Fruit fly (Drosophila melanogaster) whole organism, wandering third instar larva: ENCODE measurements around the gene CG4783.

Source experiments
- Abd-B ChIP-seq: fragments of >200 bp; optimal IDR thresholded peaks from 2 replicates; lab custom pipeline; 2017; ENCODE audit warnings: missing biosample characterization, missing genetic modification characterization
- CG32264 ChIP-seq: fragments of 200-800 bp; sonication (Bioruptor generic); optimal IDR thresholded peaks from 2 replicates; lab custom pipeline; 2016; ENCODE audit warnings: missing biosample characterization, missing genetic modification characterization
- CG9705 ChIP-seq: fragments of 200-800 bp; sonication (Bioruptor generic); optimal IDR thresholded peaks from 2 replicates; lab custom pipeline; 2018; ENCODE audit warnings: missing biosample characterization, mild to moderate bottlenecking, missing genetic modification characterization
- CrebA ChIP-seq: fragments of 200-800 bp; sonication (Bioruptor generic); optimal IDR thresholded peaks from 2 replicates; lab custom pipeline; 2016; ENCODE audit warnings: missing biosample characterization, mild to moderate bottlenecking, missing genetic modification characterization, borderline replicate concordance
- Dfd ChIP-seq: fragments of >200 bp; optimal IDR thresholded peaks from 2 replicates; lab custom pipeline; 2017; ENCODE audit warnings: missing biosample characterization, missing genetic modification characterization
- Dif ChIP-seq: fragments of 200-275, 200-300 bp; sonication (Bioruptor generic); optimal IDR thresholded peaks from 2 replicates; lab custom pipeline; 2018; ENCODE audit warnings: missing biosample characterization, missing genetic modification characterization; ENCODE audit not compliant: partially characterized antibody
- GATAd ChIP-seq: sonication (Bioruptor generic); optimal IDR thresholded peaks from 2 replicates; lab custom pipeline; 2016; ENCODE audit warnings: missing biosample characterization, missing genetic modification characterization
- HLH106 ChIP-seq: fragments of 200-800 bp; optimal IDR thresholded peaks from 3 replicates; lab custom pipeline; 2019; ENCODE audit warnings: missing biosample characterization, mild to moderate bottlenecking, missing genetic modification characterization, moderate library complexity
- Hnf4 ChIP-seq: fragments of 200-800 bp; sonication (Bioruptor generic); optimal IDR thresholded peaks from 2 replicates; lab custom pipeline; 2016; ENCODE audit warnings: missing biosample characterization, mild to moderate bottlenecking, missing genetic modification characterization
- Hr78 ChIP-seq: fragments of >200 bp; optimal IDR thresholded peaks from 2 replicates; lab custom pipeline; 2017; ENCODE audit warnings: missing biosample characterization, missing genetic modification characterization
- Hr83 ChIP-seq: fragments of 200-300 bp; sonication (Bioruptor generic); optimal IDR thresholded peaks from 2 replicates; lab custom pipeline; 2016; ENCODE audit warnings: missing biosample characterization, mild to moderate bottlenecking, missing genetic modification characterization, moderate library complexity; ENCODE audit not compliant: poor library complexity, severe bottlenecking
- Jra ChIP-seq: sonication (Bioruptor generic); optimal IDR thresholded peaks from 2 replicates; lab custom pipeline; 2016; ENCODE audit warnings: missing biosample characterization, missing genetic modification characterization
- Mio ChIP-seq: sonication (Bioruptor generic); optimal IDR thresholded peaks from 2 replicates; lab custom pipeline; 2016; ENCODE audit warnings: missing biosample characterization, missing genetic modification characterization
- Myc ChIP-seq: fragments of >200 bp; optimal IDR thresholded peaks from 2 replicates; lab custom pipeline; 2017
- N ChIP-seq: fragments of >200 bp; optimal IDR thresholded peaks from 2 replicates; lab custom pipeline; 2018; ENCODE audit warnings: missing biosample characterization, missing external identifiers, missing genetic modification characterization
- OdsH ChIP-seq: fragments of 200-800 bp; sonication (Bioruptor generic); optimal IDR thresholded peaks from 2 replicates; lab custom pipeline; 2016; ENCODE audit warnings: missing biosample characterization, mild to moderate bottlenecking, missing genetic modification characterization
- Rel ChIP-seq, 2 experiments: fragments of 200-800 bp; sonication (Bioruptor generic) in 1 of 2; optimal IDR thresholded peaks; 2 replicates in 1 of 2; 3 replicates in 1 of 2; lab custom pipeline; 2016 to 2019; ENCODE audit warnings: mild to moderate bottlenecking in 2 of 2, missing biosample characterization in 2 of 2, missing genetic modification characterization in 2 of 2, moderate library complexity in 1 of 2
- Sp1 ChIP-seq: fragments of 200-800 bp; sonication (Bioruptor generic); optimal IDR thresholded peaks from 3 replicates; lab custom pipeline; 2019; ENCODE audit warnings: missing biosample characterization, mild to moderate bottlenecking, missing genetic modification characterization, moderate library complexity
- Vsx2 ChIP-seq: fragments of 200-300, 225-300 bp; sonication (Bioruptor generic); optimal IDR thresholded peaks from 2 replicates; lab custom pipeline; 2018; ENCODE audit warnings: missing biosample characterization, missing genetic modification characterization; ENCODE audit not compliant: partially characterized antibody
- br ChIP-seq: fragments of 200-800 bp; sonication (Bioruptor generic); optimal IDR thresholded peaks from 2 replicates; lab custom pipeline; 2016; ENCODE audit warnings: missing biosample characterization, missing genetic modification characterization
- brk ChIP-seq: fragments of 200-800 bp; sonication (Bioruptor generic); optimal IDR thresholded peaks from 2 replicates; lab custom pipeline; 2016; ENCODE audit warnings: missing biosample characterization, mild to moderate bottlenecking, missing genetic modification characterization
- dl ChIP-seq, 2 experiments: fragments of 175-275, 200-275 bp in 1 of 2; fragments of 200-275 bp in 1 of 2; sonication (Bioruptor generic); optimal IDR thresholded peaks; lab custom pipeline; 2018; ENCODE audit warnings: mild to moderate bottlenecking in 2 of 2, missing biosample characterization in 2 of 2, missing genetic modification characterization in 2 of 2, moderate library complexity in 2 of 2; ENCODE audit not compliant: partially characterized antibody in 2 of 2, insufficient read depth in 1 of 2
- dmrt93B ChIP-seq: fragments of 200-800 bp; sonication (Bioruptor generic); optimal IDR thresholded peaks from 2 replicates; lab custom pipeline; 2018; ENCODE audit warnings: missing biosample characterization, mild to moderate bottlenecking, missing genetic modification characterization
- dsf ChIP-seq: sonication (Bioruptor generic); optimal IDR thresholded peaks from 2 replicates; lab custom pipeline; 2016; ENCODE audit warnings: missing biosample characterization, missing genetic modification characterization, borderline replicate concordance
- ey ChIP-seq: fragments of 200-800 bp; sonication (Bioruptor generic); optimal IDR thresholded peaks from 2 replicates; lab custom pipeline; 2016; ENCODE audit warnings: missing biosample characterization, missing genetic modification characterization
- foxo ChIP-seq, 2 experiments: fragments of 200-800 bp; sonication (Bioruptor generic); optimal IDR thresholded peaks; 2 replicates in 1 of 2; 3 replicates in 1 of 2; lab custom pipeline; 2016 to 2017; ENCODE audit warnings: missing biosample characterization in 2 of 2, missing genetic modification characterization in 2 of 2
- fru ChIP-seq: fragments of 200-800 bp; sonication (Bioruptor generic); optimal IDR thresholded peaks from 3 replicates; lab custom pipeline; 2016; ENCODE audit warnings: missing biosample characterization, mild to moderate bottlenecking, missing genetic modification characterization
- h ChIP-seq: fragments of 200-800 bp; sonication (Bioruptor generic); optimal IDR thresholded peaks from 3 replicates; lab custom pipeline; 2016; ENCODE audit warnings: missing biosample characterization, mild to moderate bottlenecking, missing genetic modification characterization
- jim ChIP-seq: fragments of 175-275, 200-325 bp; sonication (Bioruptor generic); optimal IDR thresholded peaks from 2 replicates; lab custom pipeline; 2016; ENCODE audit warnings: missing biosample characterization, mild to moderate bottlenecking, missing genetic modification characterization
- lola ChIP-seq: fragments of >200 bp; optimal IDR thresholded peaks from 2 replicates; lab custom pipeline; 2017; ENCODE audit warnings: missing biosample characterization, missing genetic modification characterization
- pan ChIP-seq: fragments of >200 bp; optimal IDR thresholded peaks from 2 replicates; lab custom pipeline; 2017
- psq ChIP-seq: fragments of 200-800 bp; sonication (Bioruptor generic); optimal IDR thresholded peaks from 3 replicates; lab custom pipeline; 2017; ENCODE audit warnings: missing biosample characterization, mild to moderate bottlenecking, missing genetic modification characterization, moderate library complexity
- rgr ChIP-seq: fragments of 200-800 bp; sonication (Bioruptor generic); optimal IDR thresholded peaks from 3 replicates; lab custom pipeline; 2016; ENCODE audit warnings: missing biosample characterization, mild to moderate bottlenecking, missing genetic modification characterization
- sage ChIP-seq: fragments of 200-800 bp; sonication (Bioruptor generic); optimal IDR thresholded peaks from 2 replicates; lab custom pipeline; 2016; ENCODE audit warnings: missing biosample characterization, mild to moderate bottlenecking, missing genetic modification characterization
- sv ChIP-seq: fragments of 200-800 bp; sonication (Bioruptor generic); optimal IDR thresholded peaks from 3 replicates; lab custom pipeline; 2016; ENCODE audit warnings: missing biosample characterization, missing genetic modification characterization
- tai ChIP-seq: sonication (Bioruptor generic); optimal IDR thresholded peaks from 2 replicates; lab custom pipeline; 2016; ENCODE audit warnings: missing biosample characterization, missing genetic modification characterization
- usp ChIP-seq: fragments of >200 bp; optimal IDR thresholded peaks from 2 replicates; lab custom pipeline; 2017; ENCODE audit warnings: missing biosample characterization, missing genetic modification characterization
- woc ChIP-seq: sonication (Bioruptor generic); optimal IDR thresholded peaks from 2 replicates; lab custom pipeline; 2016; ENCODE audit warnings: missing biosample characterization, mild to moderate bottlenecking, missing genetic modification characterization

Gene CG4783

dm6 chr3R:19904865-19905373, 43.3 kb upstream of the CG4783 start, which contains the start of the genes Surf6 and RhoGAP92B:
Surf6 (minus strand) TSS chr3R:19904868.
RhoGAP92B (plus strand) TSS chr3R:19905164.
- no peak for TF ChIP-seq Rel (GFP tag; optimal IDR thresholded peaks at IDR 0.05; lab: Kevin White, UChicago)
- TF ChIP-seq Rel (tag; optimal IDR thresholded peaks at IDR 0.05; lab: Kevin White, UChicago): peak; percentile 93
- TF ChIP-seq psq (GFP tag; lab: Kevin White, UChicago): peak; percentile 35
- TF ChIP-seq pan: no peak
- peak; percentile 72 for TF ChIP-seq br (GFP tag; lab: Kevin White, UChicago)
- peak; percentile 49 for TF ChIP-seq HLH106 (tag; lab: Kevin White, UChicago)
- no peak for TF ChIP-seq Dfd (GFP tag; lab: Kevin White, UChicago)
- peak; percentile 39 for TF ChIP-seq Hnf4 (GFP tag; lab: Kevin White, UChicago)
- TF ChIP-seq Abd-B (GFP tag; lab: Kevin White, UChicago): no peak
- no peak for TF ChIP-seq CG32264 (GFP tag; lab: Kevin White, UChicago)
- no peak for TF ChIP-seq dmrt93B (GFP tag; lab: Kevin White, UChicago)
- TF ChIP-seq brk: no peak
- no peak for TF ChIP-seq jim (GFP tag; lab: Kevin White, UChicago)
- no peak for TF ChIP-seq Mio
- TF ChIP-seq usp (GFP tag; lab: Kevin White, UChicago): no peak
- peak; percentile 62 for TF ChIP-seq fru (GFP tag; lab: Kevin White, UChicago)
- TF ChIP-seq h (GFP tag; lab: Kevin White, UChicago): peak; percentile 81
- TF ChIP-seq Sp1: peak; percentile 65
- peak; percentile 73 for TF ChIP-seq Jra (GFP tag; lab: Kevin White, UChicago)
- TF ChIP-seq tai: no peak
- no peak for TF ChIP-seq dl (GFP tag; optimal IDR thresholded peaks at IDR 0.05; lab: Kevin White, UChicago; ENCODE audit: insufficient read depth in 1 of 2, partially characterized antibody in 2 of 2)
- TF ChIP-seq CG9705 (GFP tag; lab: Kevin White, UChicago): peak; percentile 48
- peak; percentile 59 for TF ChIP-seq ey (GFP tag; lab: Kevin White, UChicago)
- peak; percentile 49 for TF ChIP-seq Myc (lab: Kevin White, UChicago)
- no peak for TF ChIP-seq Dif (GFP tag; lab: Kevin White, UChicago)
- no peak for TF ChIP-seq CrebA (GFP tag; lab: Kevin White, UChicago)
- peak; percentile 8 for TF ChIP-seq dsf (GFP tag; lab: Kevin White, UChicago)
- TF ChIP-seq Hr83: peak; percentile 74
- TF ChIP-seq sv: peak; percentile 56
- peak; percentile 40 for TF ChIP-seq woc (GFP tag; lab: Kevin White, UChicago)
- TF ChIP-seq Vsx2: no peak
- no peak for TF ChIP-seq sage (GFP tag; lab: Kevin White, UChicago)
- no peak for TF ChIP-seq GATAd (GFP tag; lab: Kevin White, UChicago)
- TF ChIP-seq N (GFP tag; lab: Kevin White, UChicago): no peak
- peak in 1 of 2 experiments; percentile 68 for TF ChIP-seq foxo (GFP tag; optimal IDR thresholded peaks at IDR 0.05; lab: Kevin White, UChicago)
- peak; percentile 37 for TF ChIP-seq OdsH (GFP tag; lab: Kevin White, UChicago)
- no peak for TF ChIP-seq lola (GFP tag; lab: Kevin White, UChicago)
- peak; percentile 56 for TF ChIP-seq rgr
- TF ChIP-seq Hr78: no peak

- TF ChIP-seq pan: no peak
- peak; percentile 92 for TF ChIP-seq Jra (GFP tag; lab: Kevin White, UChicago)
- peak; percentile 78 for TF ChIP-seq Mio
- TF ChIP-seq CG9705 (GFP tag; lab: Kevin White, UChicago): peak; percentile 52
- TF ChIP-seq dmrt93B (GFP tag; lab: Kevin White, UChicago): peak; percentile 83
- peak; percentile 66 for TF ChIP-seq CG32264 (GFP tag; lab: Kevin White, UChicago)
- TF ChIP-seq OdsH (GFP tag; lab: Kevin White, UChicago): peak; percentile 95
- peak; percentile 75 for TF ChIP-seq woc (GFP tag; lab: Kevin White, UChicago)
- TF ChIP-seq Dfd (GFP tag; lab: Kevin White, UChicago): no peak
- peak; percentile 45 for TF ChIP-seq GATAd (GFP tag; lab: Kevin White, UChicago)
- TF ChIP-seq psq (GFP tag; lab: Kevin White, UChicago): peak; percentile 86
- TF ChIP-seq N (GFP tag; lab: Kevin White, UChicago): no peak
- peak; percentile 95 for TF ChIP-seq h (GFP tag; lab: Kevin White, UChicago)
- TF ChIP-seq Vsx2: no peak
- peak; percentile 89 for TF ChIP-seq HLH106 (tag; lab: Kevin White, UChicago)
- peak; percentile 81 for TF ChIP-seq Hr83
- peak; percentile 55 for TF ChIP-seq sage (GFP tag; lab: Kevin White, UChicago)
- TF ChIP-seq tai: peak; percentile 89
- TF ChIP-seq Abd-B (GFP tag; lab: Kevin White, UChicago): no peak
- peak; percentile 56 for TF ChIP-seq dsf (GFP tag; lab: Kevin White, UChicago)
- peak; percentile 6 to 94 for TF ChIP-seq foxo (GFP tag; optimal IDR thresholded peaks at IDR 0.05; lab: Kevin White, UChicago)
- peak; percentile 10 for TF ChIP-seq jim (GFP tag; lab: Kevin White, UChicago)
- TF ChIP-seq fru (GFP tag; lab: Kevin White, UChicago): peak; percentile 95
- TF ChIP-seq Sp1: peak; percentile 86
- no peak for TF ChIP-seq lola (GFP tag; lab: Kevin White, UChicago)
- TF ChIP-seq dl (GFP tag; optimal IDR thresholded peaks at IDR 0.05; lab: Kevin White, UChicago; ENCODE audit: insufficient read depth in 1 of 2, partially characterized antibody in 2 of 2): no peak
- no peak for TF ChIP-seq CrebA (GFP tag; lab: Kevin White, UChicago)
- no peak for TF ChIP-seq Hr78
- no peak for TF ChIP-seq Myc (lab: Kevin White, UChicago)
- TF ChIP-seq Dif (GFP tag; lab: Kevin White, UChicago): peak; percentile 42
- peak; percentile 95 for TF ChIP-seq br (GFP tag; lab: Kevin White, UChicago)
- peak; percentile 92 for TF ChIP-seq Hnf4 (GFP tag; lab: Kevin White, UChicago)
- peak; percentile 96 for TF ChIP-seq rgr
- TF ChIP-seq usp (GFP tag; lab: Kevin White, UChicago): no peak
- peak; percentile 96 for TF ChIP-seq ey (GFP tag; lab: Kevin White, UChicago)
- TF ChIP-seq Rel (GFP tag; optimal IDR thresholded peaks at IDR 0.05; lab: Kevin White, UChicago): peak; percentile 33
- peak; percentile 87 for TF ChIP-seq Rel (tag; optimal IDR thresholded peaks at IDR 0.05; lab: Kevin White, UChicago)
- TF ChIP-seq brk: no peak
- TF ChIP-seq sv: peak; percentile 68
Observed at dm6 chr3R:19905932-19906439, 42.3 kb upstream of the CG4783 start.
